Fruit fly (Drosophila melanogaster): ENCODE data around the gene CG43851.

- TF ChIP-seq cnc (optimal IDR thresholded peaks at IDR 0.05) (no peak), CG1620 (GFP tag; optimal IDR thresholded peaks at IDR 0.05) (no peak), toe (GFP tag; optimal IDR thresholded peaks at IDR 0.05) (no peak), Hr96 (GFP tag; optimal IDR thresholded peaks at IDR 0.05) (no peak), Clk (GFP tag; optimal IDR thresholded peaks at IDR 0.05) (no peak), CG7045 (GFP tag; optimal IDR thresholded peaks at IDR 0.05) (no peak), ovo (GFP tag; optimal IDR thresholded peaks at IDR 0.05) (no peak), CG33017 (tag; optimal IDR thresholded peaks at IDR 0.05) (no peak), CG5204 (GFP tag; optimal IDR thresholded peaks at IDR 0.05) (no peak), CG14711 (tag; optimal IDR thresholded peaks at IDR 0.05) (no peak), CG12768 (GFP tag; optimal IDR thresholded peaks at IDR 0.05) (no peak), pad (GFP tag; optimal IDR thresholded peaks at IDR 0.05) (no peak)
Observed at dm6 chr2L:2669523-2669922, 21.8 kb downstream of the CG43851 start, which contains the start of gene Gr23a.

Data from whole organism, adult.